Worm (Caenorhabditis elegans) whole organism, L3 larva: ENCODE measurements around the gene F17E9.5.

ENCODE experiments used
- R02D3.7 ChIP-seq: fragments of 150-350 bp; optimal IDR thresholded peaks from 2 replicates; lab custom pipeline; 2014; ENCODE audit warnings: missing biosample characterization, missing genetic modification characterization
- ama-1 ChIP-seq: fragments of 150-350 bp; optimal IDR thresholded peaks from 2 replicates; lab custom pipeline; 2018
- elt-2 ChIP-seq: sonication (generic microtip); optimal IDR thresholded peaks from 2 replicates; lab custom pipeline; 2016; ENCODE audit warnings: missing genetic modification reagents, mild to moderate bottlenecking, missing genetic modification characterization, missing compliant biosample characterization
- fkh-10 ChIP-seq: sonication (generic microtip); optimal IDR thresholded peaks from 2 replicates; lab custom pipeline; 2017; ENCODE audit warnings: missing biosample characterization, missing genetic modification reagents, missing genetic modification characterization
- fkh-2 ChIP-seq: fragments of 150-350 bp; optimal IDR thresholded peaks from 2 replicates; lab custom pipeline; 2014; ENCODE audit warnings: missing biosample characterization, missing genetic modification reagents, missing genetic modification characterization
- fos-1 ChIP-seq: fragments of 150-350 bp; optimal IDR thresholded peaks from 2 replicates; lab custom pipeline; 2014; ENCODE audit warnings: missing biosample characterization, missing genetic modification characterization
- mdl-1 ChIP-seq: fragments of 150-350 bp; optimal IDR thresholded peaks from 2 replicates; lab custom pipeline; 2014; ENCODE audit warnings: missing biosample characterization, missing genetic modification characterization
- nhr-23 ChIP-seq: fragments of 150-350 bp; optimal IDR thresholded peaks from 2 replicates; lab custom pipeline; 2014; ENCODE audit warnings: missing biosample characterization, missing genetic modification reagents, missing genetic modification characterization
- nhr-237 ChIP-seq: fragments of 150-350 bp; optimal IDR thresholded peaks from 2 replicates; lab custom pipeline; 2014; ENCODE audit warnings: missing biosample characterization, missing genetic modification characterization
- nhr-28 ChIP-seq: fragments of 150-350 bp; optimal IDR thresholded peaks from 2 replicates; lab custom pipeline; 2014; ENCODE audit warnings: missing biosample characterization, missing genetic modification characterization
- pha-4 ChIP-seq: fragments of 150-350 bp; optimal IDR thresholded peaks from 2 replicates; lab custom pipeline; 2014; ENCODE audit warnings: missing biosample characterization, missing genetic modification reagents, missing genetic modification characterization
- pqm-1 ChIP-seq: fragments of 150-350 bp; optimal IDR thresholded peaks from 2 replicates; lab custom pipeline; 2017; ENCODE audit warnings: missing biosample characterization, missing genetic modification characterization, inconsistent platforms
- snpc-4 ChIP-seq: fragments of 150-350 bp; optimal IDR thresholded peaks from 2 replicates; lab custom pipeline; 2014; ENCODE audit warnings: missing biosample characterization, missing genetic modification characterization
- unc-62 ChIP-seq: fragments of 150-350 bp; sonication (generic microtip); optimal IDR thresholded peaks from 4 replicates; lab custom pipeline; 2014; ENCODE audit warnings: missing biosample characterization, missing genetic modification reagents, missing genetic modification characterization

- TF ChIP-seq pha-4 (no peak), pqm-1 (tag; lab: Kevin White, UChicago) (no peak), nhr-23 (tag; lab: Kevin White, UChicago) (no peak), mdl-1 (tag; lab: Kevin White, UChicago) (no peak), snpc-4 (tag; lab: Kevin White, UChicago) (no peak), fos-1 (tag; lab: Kevin White, UChicago) (no peak), unc-62 (GFP tag; lab: Kevin White, UChicago) (no peak), ama-1 (lab: Kevin White, UChicago) (no peak), fkh-10 (GFP tag; lab: Kevin White, UChicago) (no peak), nhr-28 (tag; lab: Kevin White, UChicago) (no peak), R02D3.7 (tag; lab: Kevin White, UChicago) (no peak), elt-2 (tag; lab: Kevin White, UChicago) (no peak), fkh-2 (tag; lab: Kevin White, UChicago) (no peak), nhr-237 (no peak)
Observed at ce11 chrIV:8312105-8312504, 33.5 kb upstream of the F17E9.5 start.
